Fruit fly (Drosophila melanogaster) whole organism, embryonic: ENCODE measurements around the gene sac.
A peak's percentile ranks its signal among the peaks of the same experiment; 100 is the strongest.

Experiments used
- CG12744 ChIP-seq: fragments of 200-800 bp; sonication (Bioruptor generic); optimal IDR thresholded peaks from 2 replicates; lab custom pipeline; 2016; ENCODE audit warnings: missing biosample characterization, missing genetic modification characterization
- CG8478 ChIP-seq: fragments of >200 bp; optimal IDR thresholded peaks from 2 replicates; lab custom pipeline; 2018
- CG8765 ChIP-seq: fragments of 200-800 bp; sonication (Bioruptor generic); IDR thresholded peaks from 2 replicates; pipeline ENCODE4 v1.3.6; 2022; ENCODE audit warnings: missing biosample characterization, missing genetic modification characterization
- D ChIP-seq, 2 experiments: fragments of 200-800 bp in 1 of 2; fragments of >200 bp in 1 of 2; sonication (Bioruptor generic) in 1 of 2; optimal IDR thresholded peaks; 2 replicates in 1 of 2; 3 replicates in 1 of 2; lab custom pipeline; 2017; ENCODE audit warnings: mild to moderate bottlenecking in 1 of 2, missing biosample characterization in 1 of 2, missing genetic modification characterization in 1 of 2, missing genetic modification reagents in 1 of 2
- Elba2 ChIP-seq: fragments of 200-800 bp; sonication (Bioruptor generic); optimal IDR thresholded peaks from 3 replicates; lab custom pipeline; 2016; ENCODE audit warnings: missing biosample characterization, missing genetic modification characterization
- HmgD ChIP-seq: fragments of 200-800 bp; sonication (Bioruptor generic); optimal IDR thresholded peaks from 3 replicates; lab custom pipeline; 2016; ENCODE audit warnings: missing biosample characterization, missing genetic modification characterization
- Max ChIP-seq: fragments of 200-800 bp; sonication (Bioruptor generic); optimal IDR thresholded peaks from 2 replicates; lab custom pipeline; 2016; ENCODE audit warnings: missing biosample characterization, mild to moderate bottlenecking, missing genetic modification characterization
- Med ChIP-seq: fragments of 200-800 bp; sonication (Bioruptor generic); peaks from one replicate; lab custom pipeline; 2016; ENCODE audit warnings: missing biosample characterization, missing genetic modification characterization, mild to moderate bottlenecking, inconsistent platforms, moderate library complexity
- dmrt11E ChIP-seq: fragments of 200-800 bp; sonication (Bioruptor generic); optimal IDR thresholded peaks from 3 replicates; lab custom pipeline; 2018; ENCODE audit warnings: missing biosample characterization, mild to moderate bottlenecking, missing genetic modification characterization, moderate library complexity
- dpn ChIP-seq, 2 experiments: fragments of 200-800 bp; sonication (Bioruptor generic); optimal IDR thresholded peaks; 3 replicates each; lab custom pipeline; 2016; ENCODE audit warnings: missing biosample characterization in 2 of 2, missing genetic modification characterization in 2 of 2
- hth ChIP-seq: fragments of >200 bp; optimal IDR thresholded peaks from 2 replicates; lab custom pipeline; 2017; ENCODE audit warnings: inconsistent platforms
- sens ChIP-seq: fragments of 200-800 bp; sonication (Bioruptor generic); peaks from one replicate; lab custom pipeline; 2016; ENCODE audit warnings: missing biosample characterization, missing genetic modification characterization

DNA sequence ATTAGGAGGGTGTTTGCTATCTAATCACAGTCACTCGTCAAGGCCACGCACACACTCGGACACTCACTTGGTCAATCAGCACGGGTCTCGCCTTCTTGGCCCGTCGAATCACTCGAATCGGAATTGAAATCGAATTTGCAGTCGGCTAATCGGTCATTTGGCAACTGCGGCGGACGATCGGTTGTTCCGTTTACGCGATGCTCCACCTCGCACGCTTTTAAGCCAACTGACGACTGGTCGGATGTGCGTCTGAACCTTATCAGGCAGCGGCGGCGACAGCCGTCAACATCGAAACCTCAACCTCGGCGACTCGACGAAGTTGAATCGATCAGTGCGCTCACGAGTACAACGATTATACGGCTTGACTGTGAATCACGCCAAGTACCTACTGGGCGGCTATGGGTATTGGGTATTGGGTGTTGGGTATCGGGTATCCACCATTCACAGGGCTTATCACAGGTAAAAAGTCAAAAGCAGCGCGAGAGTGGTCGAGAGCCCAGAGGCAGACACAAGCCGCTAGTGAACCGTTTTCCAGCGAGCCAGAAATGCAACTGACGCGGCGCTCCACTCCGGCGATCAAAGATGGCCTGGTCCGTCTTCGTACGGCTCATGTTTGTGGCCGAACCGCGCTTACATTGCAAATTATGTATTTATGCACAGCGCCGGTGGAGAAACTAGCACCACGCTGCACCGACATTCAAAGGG, 9.4 kb upstream of the sac start:
- TF ChIP-seq sens (peak; percentile 28), Max (GFP tag; lab: Kevin White, UChicago) (no peak), dpn (GFP tag; optimal IDR thresholded peaks at IDR 0.05; lab: Kevin White, UChicago) (no peak), D (optimal IDR thresholded peaks at IDR 0.05; lab: Kevin White, UChicago) (no peak), D (GFP tag; optimal IDR thresholded peaks at IDR 0.05; lab: Kevin White, UChicago) (no peak), Med (peak; percentile 85), CG8478 (no peak), HmgD (GFP tag; lab: Kevin White, UChicago) (no peak), dmrt11E (tag; lab: Kevin White, UChicago) (no peak), hth (lab: Kevin White, UChicago) (no peak), CG12744 (GFP tag; lab: Kevin White, UChicago) (no peak), Elba2 (GFP tag; lab: Kevin White, UChicago) (no peak), CG8765 (GFP tag; lab: Robert Waterston, UW) (no peak)
